Fruit fly (Drosophila melanogaster) whole organism, embryonic: ENCODE measurements around the gene gce.

Experiments used
- Abd-B ChIP-seq: fragments of 200-800 bp; sonication (Bioruptor generic); optimal IDR thresholded peaks from 2 replicates; lab custom pipeline; 2018; ENCODE audit warnings: missing biosample characterization, mild to moderate bottlenecking, missing genetic modification characterization, moderate library complexity
- BtbVII ChIP-seq: fragments of 200-800 bp; sonication (Bioruptor generic); optimal IDR thresholded peaks from 3 replicates; lab custom pipeline; 2017; ENCODE audit warnings: missing biosample characterization, mild to moderate bottlenecking, missing genetic modification characterization
- CG10274 ChIP-seq: fragments of 200-800 bp; sonication (Bioruptor generic); optimal IDR thresholded peaks from 3 replicates; lab custom pipeline; 2017; ENCODE audit warnings: missing biosample characterization, mild to moderate bottlenecking, missing genetic modification characterization
- CG12659 ChIP-seq: fragments of 200-800 bp; sonication (Bioruptor generic); optimal IDR thresholded peaks from 3 replicates; lab custom pipeline; 2017; ENCODE audit warnings: mild to moderate bottlenecking, missing biosample characterization, missing genetic modification reagents, missing genetic modification characterization
- CG12769 ChIP-seq: fragments of 200-800 bp; sonication (Bioruptor generic); optimal IDR thresholded peaks from 2 replicates; lab custom pipeline; 2019; ENCODE audit warnings: missing biosample characterization, mild to moderate bottlenecking, missing genetic modification characterization, moderate library complexity
- CG13296 ChIP-seq: fragments of 200-800 bp; sonication (Bioruptor generic); optimal IDR thresholded peaks from 3 replicates; lab custom pipeline; 2018; ENCODE audit warnings: missing biosample characterization, mild to moderate bottlenecking, missing genetic modification characterization
- CG1603 ChIP-seq: fragments of 200-800 bp; sonication (Bioruptor generic); optimal IDR thresholded peaks from 2 replicates; lab custom pipeline; 2019; ENCODE audit warnings: missing biosample characterization, mild to moderate bottlenecking, missing genetic modification characterization, moderate library complexity
- CG17186 ChIP-seq: fragments of 200-800 bp; sonication (Bioruptor generic); optimal IDR thresholded peaks from 3 replicates; lab custom pipeline; 2017; ENCODE audit warnings: missing biosample characterization, missing genetic modification reagents, missing genetic modification characterization
- CG17359 ChIP-seq: fragments of 200-800 bp; sonication (Bioruptor generic); optimal IDR thresholded peaks from 3 replicates; lab custom pipeline; 2018; ENCODE audit warnings: missing biosample characterization, mild to moderate bottlenecking, missing genetic modification characterization, moderate library complexity
- CG17568 ChIP-seq: fragments of 200-800 bp; sonication (Bioruptor generic); optimal IDR thresholded peaks from 2 replicates; lab custom pipeline; 2018; ENCODE audit warnings: missing biosample characterization, mild to moderate bottlenecking, missing genetic modification characterization, moderate library complexity
- CG2116 ChIP-seq: fragments of 200-800 bp; sonication (Bioruptor generic); optimal IDR thresholded peaks from 3 replicates; lab custom pipeline; 2018; ENCODE audit warnings: missing biosample characterization, mild to moderate bottlenecking, missing genetic modification characterization
- CG30403 ChIP-seq: fragments of 200-800 bp; sonication (Bioruptor generic); optimal IDR thresholded peaks from 3 replicates; lab custom pipeline; 2016; ENCODE audit warnings: missing biosample characterization, missing genetic modification characterization
- CG32532 ChIP-seq: fragments of 200-800 bp; sonication (Bioruptor generic); IDR thresholded peaks from 2 replicates; pipeline ENCODE4 v1.3.6; 2022; ENCODE audit warnings: missing biosample characterization, missing genetic modification characterization
- CG4617 ChIP-seq: fragments of 200-800 bp; sonication (Bioruptor generic); optimal IDR thresholded peaks from 3 replicates; lab custom pipeline; 2016; ENCODE audit warnings: missing biosample characterization, missing genetic modification characterization, borderline replicate concordance
- CG4707 ChIP-seq: fragments of 200-800 bp; sonication (Bioruptor generic); optimal IDR thresholded peaks from 2 replicates; lab custom pipeline; 2018; ENCODE audit warnings: missing biosample characterization, mild to moderate bottlenecking, missing genetic modification characterization, moderate library complexity
- CG7987 ChIP-seq: fragments of 200-800 bp; sonication (Bioruptor generic); optimal IDR thresholded peaks from 2 replicates; lab custom pipeline; 2018; ENCODE audit warnings: missing biosample characterization, mild to moderate bottlenecking, missing genetic modification characterization, moderate library complexity
- CG9437 ChIP-seq: fragments of 200-800 bp; sonication (Bioruptor generic); optimal IDR thresholded peaks from 2 replicates; lab custom pipeline; 2018; ENCODE audit warnings: missing biosample characterization, mild to moderate bottlenecking, missing genetic modification characterization
- Camta ChIP-seq: fragments of 200-800 bp; sonication (Bioruptor generic); optimal IDR thresholded peaks from 2 replicates; lab custom pipeline; 2016; ENCODE audit warnings: missing biosample characterization, missing genetic modification characterization
- CoRest ChIP-seq: fragments of 200-800 bp; sonication (Bioruptor generic); optimal IDR thresholded peaks from 3 replicates; lab custom pipeline; 2018; ENCODE audit warnings: missing biosample characterization, mild to moderate bottlenecking, missing genetic modification characterization, moderate library complexity
- CrebB ChIP-seq: fragments of 200-800 bp; sonication (Bioruptor generic); optimal IDR thresholded peaks from 3 replicates; lab custom pipeline; 2018; ENCODE audit warnings: missing biosample characterization, mild to moderate bottlenecking, missing genetic modification characterization
- Dp ChIP-seq: fragments of 200-800 bp; sonication (Bioruptor generic); optimal IDR thresholded peaks from 2 replicates; lab custom pipeline; 2018; ENCODE audit warnings: missing biosample characterization, mild to moderate bottlenecking, missing genetic modification characterization, moderate library complexity
- Eip74EF ChIP-seq, 2 experiments: fragments of 200-800 bp in 1 of 2; fragments of >200 bp in 1 of 2; sonication (Bioruptor generic) in 1 of 2; optimal IDR thresholded peaks; 2 replicates each; lab custom pipeline; 2017 to 2019; ENCODE audit warnings: missing biosample characterization in 2 of 2, missing genetic modification characterization in 2 of 2, mild to moderate bottlenecking in 1 of 2, moderate library complexity in 1 of 2
- Fer2 ChIP-seq: fragments of 200-800 bp; sonication (Bioruptor generic); optimal IDR thresholded peaks from 2 replicates; lab custom pipeline; 2018; ENCODE audit warnings: missing biosample characterization, mild to moderate bottlenecking, missing genetic modification characterization, moderate library complexity
- Hr78 ChIP-seq, 2 experiments: fragments of 200-800 bp in 1 of 2; fragments of >200 bp in 1 of 2; sonication (Bioruptor generic) in 1 of 2; optimal IDR thresholded peaks; 2 replicates each; lab custom pipeline; 2017 to 2019; ENCODE audit warnings: missing biosample characterization in 2 of 2, missing genetic modification characterization in 2 of 2, mild to moderate bottlenecking in 1 of 2, moderate library complexity in 1 of 2
- Jarid2 ChIP-seq: fragments of 200-800 bp; sonication (Bioruptor generic); optimal IDR thresholded peaks from 3 replicates; lab custom pipeline; 2017; ENCODE audit warnings: mild to moderate bottlenecking, missing biosample characterization, missing genetic modification reagents, missing genetic modification characterization
- MESR4 ChIP-seq: fragments of 200-800 bp; sonication (Bioruptor generic); optimal IDR thresholded peaks from 2 replicates; lab custom pipeline; 2018; ENCODE audit warnings: missing biosample characterization, mild to moderate bottlenecking, missing genetic modification characterization, moderate library complexity
- Scr ChIP-seq: fragments of 200-800 bp; sonication (Bioruptor generic); IDR thresholded peaks from 2 replicates; pipeline ENCODE4 v1.3.6; 2022; ENCODE audit warnings: missing biosample characterization, missing genetic modification characterization; ENCODE audit not compliant: partially characterized antibody
- Ssrp ChIP-seq: fragments of 200-800 bp; sonication (Bioruptor generic); optimal IDR thresholded peaks from 2 replicates; lab custom pipeline; 2018; ENCODE audit warnings: missing biosample characterization, mild to moderate bottlenecking, missing genetic modification characterization, moderate library complexity
- Stat92E ChIP-seq, 3 experiments: fragments of >200 bp in 2 of 3; fragments of 200-800 bp in 1 of 3; sonication (Bioruptor generic) in 1 of 3; optimal IDR thresholded peaks; 2 replicates each; lab custom pipeline; 2017 to 2019; ENCODE audit warnings: missing biosample characterization in 3 of 3, missing genetic modification characterization in 3 of 3, mild to moderate bottlenecking in 1 of 3, moderate library complexity in 1 of 3
- az2 ChIP-seq: fragments of 200-800 bp; sonication (Bioruptor generic); optimal IDR thresholded peaks from 3 replicates; lab custom pipeline; 2016; ENCODE audit warnings: missing biosample characterization, missing genetic modification characterization
- bbx ChIP-seq: fragments of 200-800 bp; sonication (Bioruptor generic); IDR thresholded peaks from 2 replicates; pipeline ENCODE4 v1.3.6; 2022; ENCODE audit warnings: missing biosample characterization, missing genetic modification characterization; ENCODE audit not compliant: partially characterized antibody
- bigmax ChIP-seq: fragments of 200-800 bp; sonication (Bioruptor generic); optimal IDR thresholded peaks from 2 replicates; lab custom pipeline; 2018; ENCODE audit warnings: missing biosample characterization, mild to moderate bottlenecking, missing genetic modification characterization
- corto ChIP-seq: fragments of 200-800 bp; sonication (Bioruptor generic); optimal IDR thresholded peaks from 2 replicates; lab custom pipeline; 2016; ENCODE audit warnings: missing biosample characterization, mild to moderate bottlenecking, missing genetic modification characterization, moderate library complexity
- cwo ChIP-seq: fragments of 200-800 bp; sonication (Bioruptor generic); optimal IDR thresholded peaks from 3 replicates; lab custom pipeline; 2017; ENCODE audit warnings: missing biosample characterization, missing genetic modification characterization, mild to moderate bottlenecking, moderate library complexity, missing genetic modification reagents
- gfzf ChIP-seq: fragments of 200-800 bp; sonication (Bioruptor generic); optimal IDR thresholded peaks from 2 replicates; lab custom pipeline; 2016; ENCODE audit warnings: missing biosample characterization, mild to moderate bottlenecking, missing genetic modification characterization, moderate library complexity
- hbn ChIP-seq: fragments of 200-800 bp; sonication (Bioruptor generic); IDR thresholded peaks from 2 replicates; pipeline ENCODE4 v1.3.6; 2022; ENCODE audit warnings: missing biosample characterization, missing genetic modification characterization; ENCODE audit not compliant: partially characterized antibody
- hth ChIP-seq: fragments of >200 bp; optimal IDR thresholded peaks from 2 replicates; lab custom pipeline; 2017; ENCODE audit warnings: inconsistent platforms
- ind ChIP-seq: fragments of 200-800 bp; sonication (Bioruptor generic); optimal IDR thresholded peaks from 3 replicates; lab custom pipeline; 2016; ENCODE audit warnings: missing biosample characterization, missing genetic modification characterization
- knrl ChIP-seq: fragments of 200-800 bp; sonication (Bioruptor generic); IDR thresholded peaks from 3 replicates; pipeline ENCODE4 v1.3.6; 2022; ENCODE audit warnings: missing biosample characterization, missing genetic modification characterization; ENCODE audit not compliant: partially characterized antibody
- nmo ChIP-seq: fragments of 200-800 bp; sonication (Bioruptor generic); optimal IDR thresholded peaks from 2 replicates; lab custom pipeline; 2018; ENCODE audit warnings: missing biosample characterization, mild to moderate bottlenecking, missing genetic modification characterization, moderate library complexity
- pho ChIP-seq: fragments of 200-800 bp; sonication (Bioruptor generic); optimal IDR thresholded peaks from 2 replicates; lab custom pipeline; 2016; ENCODE audit warnings: missing biosample characterization, missing genetic modification characterization
- rib ChIP-seq: fragments of 200-800 bp; sonication (Bioruptor generic); IDR thresholded peaks from 2 replicates; pipeline ENCODE4 v1.3.6; 2022; ENCODE audit warnings: missing biosample characterization, missing genetic modification characterization
- sens ChIP-seq: fragments of 200-800 bp; sonication (Bioruptor generic); peaks from one replicate; lab custom pipeline; 2016; ENCODE audit warnings: missing biosample characterization, missing genetic modification characterization
- stwl ChIP-seq: fragments of 200-800 bp; sonication (Bioruptor generic); optimal IDR thresholded peaks from 3 replicates; lab custom pipeline; 2018; ENCODE audit warnings: missing biosample characterization, mild to moderate bottlenecking, missing genetic modification characterization, moderate library complexity
- sug ChIP-seq: fragments of 200-800 bp; optimal IDR thresholded peaks from 2 replicates; lab custom pipeline; 2019; ENCODE audit warnings: missing biosample characterization, mild to moderate bottlenecking, missing genetic modification characterization, moderate library complexity
- tna ChIP-seq: fragments of 200-800 bp; sonication (Bioruptor generic); IDR thresholded peaks from 2 replicates; pipeline ENCODE4 v1.3.6; 2022; ENCODE audit warnings: missing biosample characterization, missing genetic modification characterization; ENCODE audit not compliant: partially characterized antibody
- toy ChIP-seq: fragments of 200-800 bp; sonication (Bioruptor generic); IDR thresholded peaks from 2 replicates; pipeline ENCODE4 v1.3.6; 2022; ENCODE audit warnings: missing biosample characterization, missing genetic modification characterization
- unc-4 ChIP-seq: fragments of 200-800 bp; sonication (Bioruptor generic); IDR thresholded peaks from 2 replicates; pipeline ENCODE4 v1.3.6; 2022; ENCODE audit warnings: missing biosample characterization, missing genetic modification characterization; ENCODE audit not compliant: partially characterized antibody
- zfh1 ChIP-seq: fragments of 200-800 bp; sonication (Bioruptor generic); IDR thresholded peaks from 3 replicates; pipeline ENCODE4 v1.3.6; 2022; ENCODE audit warnings: missing biosample characterization, missing genetic modification characterization

gce gene

dm6 chrX:15292794-15293193 lies 4.8 kb upstream of the gce start, which contains the start of gene CG5877 (continued):
- TF ChIP-seq CG4617 (GFP tag; lab: Kevin White, UChicago), result peak; percentile 43
- no peak for TF ChIP-seq CG13296
- TF ChIP-seq Dp (GFP tag; lab: Kevin White, UChicago), result no peak
- TF ChIP-seq unc-4 (GFP tag; lab: Robert Waterston, UW), result peak; percentile 13; the same call in 1 of the 2 replicates
- TF ChIP-seq Camta (GFP tag; lab: Kevin White, UChicago), result no peak
- TF ChIP-seq CG12659 (GFP tag; lab: Kevin White, UChicago), result peak; percentile 40
- TF ChIP-seq pho (GFP tag; lab: Kevin White, UChicago), result no peak
- no peak for TF ChIP-seq Stat92E (GFP tag; optimal IDR thresholded peaks at IDR 0.05; lab: Kevin White, UChicago)
- no peak for TF ChIP-seq rib (GFP tag; lab: Robert Waterston, UW)
- no peak for TF ChIP-seq az2
- peak; percentile 5 for TF ChIP-seq CoRest (tag; lab: Kevin White, UChicago)
- no peak for TF ChIP-seq zfh1
- TF ChIP-seq CG17186 (GFP tag; lab: Kevin White, UChicago), result no peak
- no peak for TF ChIP-seq Hr78 (GFP tag; optimal IDR thresholded peaks at IDR 0.05; lab: Kevin White, UChicago)
- TF ChIP-seq CG7987, result no peak
- TF ChIP-seq CG30403 (GFP tag; lab: Kevin White, UChicago), result no peak
- no peak for TF ChIP-seq CG17568 (GFP tag; lab: Kevin White, UChicago)
- TF ChIP-seq CG10274 (GFP tag; lab: Kevin White, UChicago), result no peak
- no peak for TF ChIP-seq sug
- TF ChIP-seq stwl, result peak; percentile 14
- peak; percentile 42 for TF ChIP-seq Scr (GFP tag; lab: Robert Waterston, UW)
- TF ChIP-seq CG17359 (tag; lab: Kevin White, UChicago), result no peak
- TF ChIP-seq CG12769 (tag; lab: Kevin White, UChicago), result no peak
- TF ChIP-seq CG32532, result no peak
- TF ChIP-seq knrl (GFP tag; lab: Robert Waterston, UW), result 0 out of 3 replicates have a peak, but pooled peaks have one; percentile 12
- no peak for TF ChIP-seq bigmax (GFP tag; lab: Kevin White, UChicago)
- TF ChIP-seq CG9437, result peak; percentile 96
- TF ChIP-seq Fer2 (tag; lab: Kevin White, UChicago), result no peak
- TF ChIP-seq Eip74EF (GFP tag; optimal IDR thresholded peaks at IDR 0.05; lab: Kevin White, UChicago), result no peak
- no peak for TF ChIP-seq ind (GFP tag; lab: Kevin White, UChicago)
- peak; percentile 43 for TF ChIP-seq MESR4 (GFP tag; lab: Kevin White, UChicago)
- no peak for TF ChIP-seq hbn (GFP tag; lab: Robert Waterston, UW)
- TF ChIP-seq BtbVII (GFP tag; lab: Kevin White, UChicago), result no peak
- peak; percentile 25 for TF ChIP-seq CG2116 (GFP tag; lab: Kevin White, UChicago)
- TF ChIP-seq gfzf (GFP tag; lab: Kevin White, UChicago), result peak; percentile 37
- no peak for TF ChIP-seq Ssrp (tag; lab: Kevin White, UChicago)
- TF ChIP-seq hth (lab: Kevin White, UChicago), result no peak
- TF ChIP-seq nmo, result peak; percentile 16
- TF ChIP-seq Abd-B (GFP tag; lab: Kevin White, UChicago), result peak; percentile 40
- no peak for TF ChIP-seq Jarid2 (GFP tag; lab: Kevin White, UChicago)
- no peak for TF ChIP-seq cwo (GFP tag; lab: Kevin White, UChicago)
- TF ChIP-seq tna (GFP tag; lab: Robert Waterston, UW), result no peak
- no peak for TF ChIP-seq bbx (GFP tag; lab: Robert Waterston, UW)
- TF ChIP-seq toy (GFP tag; lab: Robert Waterston, UW), result no peak
- TF ChIP-seq corto (GFP tag; lab: Kevin White, UChicago), result no peak
- TF ChIP-seq CrebB, result no peak
- no peak for TF ChIP-seq sens (GFP tag; lab: Kevin White, UChicago)
- no peak for TF ChIP-seq CG4707
- TF ChIP-seq CG1603 (tag; lab: Kevin White, UChicago), result peak; percentile 9
- TF ChIP-seq, all 482 proteins: peak for 41
